Worm (Caenorhabditis elegans) whole organism, midembryonic: ENCODE data around the gene F44E5.15.

ENCODE experiments used
- T22C8.4 ChIP-seq: fragments of 200-800 bp; sonication (Bioruptor generic); IDR thresholded peaks from 2 replicates; pipeline ENCODE4 v1.3.6; 2022; ENCODE audit warnings: missing genetic modification characterization, missing compliant biosample characterization
- tab-1 ChIP-seq: fragments of 200-800 bp; sonication (Bioruptor generic); IDR thresholded peaks from 2 replicates; pipeline ENCODE4 v1.3.6; 2022; ENCODE audit warnings: missing genetic modification characterization, missing compliant biosample characterization
- ztf-29 ChIP-seq: fragments of 200-800 bp; sonication (Bioruptor generic); IDR thresholded peaks from 2 replicates; pipeline ENCODE4 v1.3.6; 2022; ENCODE audit warnings: missing genetic modification reagents, missing genetic modification characterization, missing compliant biosample characterization

- no peak for TF ChIP-seq ztf-29
- TF ChIP-seq tab-1 (GFP tag; lab: Robert Waterston, UW), result no peak
- no peak for TF ChIP-seq T22C8.4 (GFP tag; lab: Robert Waterston, UW)
These were observed 33.3 kb upstream of the F44E5.15 start, which contains the start of gene ctsa-1.2 for ce11 chrII:11739199-11739598.
